Worm (Caenorhabditis elegans) whole organism, midembryonic: Measurements from ENCODE around the gene mpz-6.

Source experiments
- flt-1 ChIP-seq: fragments of 200-800 bp; sonication (Bioruptor generic); IDR thresholded peaks from 2 replicates; pipeline ENCODE4 v1.3.6; 2022; ENCODE audit warnings: missing genetic modification characterization, missing compliant biosample characterization
- ref-1 ChIP-seq: fragments of 200-800 bp; sonication (Bioruptor generic); conservative IDR thresholded peaks from 2 replicates; pipeline ENCODE4 v1.3.6; 2022; ENCODE audit warnings: missing genetic modification reagents, missing genetic modification characterization, missing compliant biosample characterization
- tab-1 ChIP-seq: fragments of 200-800 bp; sonication (Bioruptor generic); IDR thresholded peaks from 2 replicates; pipeline ENCODE4 v1.3.6; 2022; ENCODE audit warnings: missing genetic modification characterization, missing compliant biosample characterization
- ztf-23 ChIP-seq: fragments of 200-800 bp; sonication (Bioruptor generic); IDR thresholded peaks from 2 replicates; pipeline ENCODE4 v1.3.6; 2022; ENCODE audit warnings: missing genetic modification reagents, missing genetic modification characterization, missing compliant biosample characterization

- TF ChIP-seq tab-1 (no peak), flt-1 (GFP tag; lab: Robert Waterston, UW) (no peak), ref-1 (GFP tag; lab: Robert Waterston, UW) (no peak), ztf-23 (GFP tag; lab: Robert Waterston, UW) (no peak)
These were observed 41.0 kb upstream of the mpz-6 start, which contains the start of gene chil-18 for ce11 chrII:9447965-9448364.
